Fruit fly (Drosophila melanogaster) whole organism, adult: ENCODE data around the gene pxb.

Source experiments
- CG11617 ChIP-seq: fragments of 200-800 bp; sonication (Bioruptor generic); optimal IDR thresholded peaks from 2 replicates; lab custom pipeline; 2017; ENCODE audit warnings: mild to moderate bottlenecking, missing biosample characterization, missing genetic modification reagents, missing genetic modification characterization
- CG12768 ChIP-seq: fragments of 200-800 bp; sonication (Bioruptor generic); optimal IDR thresholded peaks from 2 replicates; lab custom pipeline; 2017; ENCODE audit warnings: missing biosample characterization, missing genetic modification characterization, mild to moderate bottlenecking, moderate library complexity, missing genetic modification reagents
- CG14711 ChIP-seq: fragments of 200-800 bp; sonication (Bioruptor generic); optimal IDR thresholded peaks from 2 replicates; lab custom pipeline; 2018; ENCODE audit warnings: missing biosample characterization, mild to moderate bottlenecking, missing genetic modification characterization, moderate library complexity
- Clk ChIP-seq: fragments of 200-800 bp; sonication (Bioruptor generic); optimal IDR thresholded peaks from 2 replicates; lab custom pipeline; 2017; ENCODE audit warnings: missing biosample characterization, missing genetic modification characterization
- Crg-1 ChIP-seq: fragments of 200-800 bp; sonication (Bioruptor generic); optimal IDR thresholded peaks from 2 replicates; lab custom pipeline; 2016; ENCODE audit warnings: missing biosample characterization, missing genetic modification characterization
- kay ChIP-seq: fragments of 200-800 bp; sonication (Bioruptor generic); peaks from one replicate; lab custom pipeline; 2016; ENCODE audit warnings: missing biosample characterization, missing genetic modification characterization, borderline replicate concordance
- ovo ChIP-seq: fragments of 200-800 bp; sonication (Bioruptor generic); optimal IDR thresholded peaks from 2 replicates; lab custom pipeline; 2016; ENCODE audit warnings: missing biosample characterization, missing genetic modification characterization
- pad ChIP-seq: fragments of 200-800 bp; sonication (Bioruptor generic); optimal IDR thresholded peaks from 3 replicates; lab custom pipeline; 2017; ENCODE audit warnings: missing biosample characterization, missing genetic modification characterization, mild to moderate bottlenecking, moderate library complexity, missing genetic modification reagents

- no peak for TF ChIP-seq CG12768
- TF ChIP-seq Clk (GFP tag; lab: Kevin White, UChicago) = no peak
- no peak for TF ChIP-seq Crg-1 (GFP tag; lab: Kevin White, UChicago)
- no peak for TF ChIP-seq kay (GFP tag; lab: Kevin White, UChicago)
- no peak for TF ChIP-seq ovo (GFP tag; lab: Kevin White, UChicago)
- no peak for TF ChIP-seq CG14711 (tag; lab: Kevin White, UChicago)
- TF ChIP-seq CG11617 (GFP tag; lab: Kevin White, UChicago) = no peak
- no peak for TF ChIP-seq pad
These were observed 34.8 kb downstream of the pxb start for dm6 chr3R:15700801-15701200.
